Fruit fly (Drosophila melanogaster): ENCODE measurements around the gene BBS8.

BBS8 gene

DNA sequence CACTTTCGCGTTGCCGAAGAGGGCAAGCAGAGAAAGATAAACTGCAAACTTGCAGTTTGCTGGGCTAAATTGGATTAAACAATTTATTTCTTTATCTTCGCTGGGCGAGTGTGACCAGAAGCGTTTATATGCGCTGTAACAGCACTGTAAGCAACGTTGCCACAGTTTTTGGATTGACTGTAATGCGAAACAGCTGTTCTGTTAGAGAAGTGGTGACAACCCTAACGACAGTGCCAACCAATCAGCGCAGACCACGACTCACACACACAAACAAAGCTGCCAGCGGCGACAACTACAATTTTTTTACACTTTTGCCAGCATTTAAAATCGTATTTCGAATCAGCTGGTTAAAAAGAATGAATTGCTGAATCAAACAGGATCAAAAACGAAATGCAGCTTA, 30.2 kb downstream of the BBS8 start, which contains the start of the genes crq and shv (continued):
- peak; percentile 72 for TF ChIP-seq CG13287 (GFP tag; IDR thresholded peaks at IDR 0.05; ENCODE audit: partially characterized antibody)
- TF ChIP-seq ci (GFP tag; IDR thresholded peaks at IDR 0.05), result 0 out of 3 replicates have a peak, but pooled peaks have one; percentile 11
- no peak for TF ChIP-seq croc (GFP tag; conservative IDR thresholded peaks at IDR 0.05)
- peak; percentile 47 for TF ChIP-seq Dp (GFP tag; optimal IDR thresholded peaks at IDR 0.05)
- TF ChIP-seq HLH4C (GFP tag; IDR thresholded peaks at IDR 0.05; ENCODE audit: partially characterized antibody), result no peak
- TF ChIP-seq salm (tag; optimal IDR thresholded peaks at IDR 0.05), result no peak
- TF ChIP-seq CG10267 (tag; optimal IDR thresholded peaks at IDR 0.05), result peak; percentile 31
- no peak for TF ChIP-seq CG13624 (GFP tag; optimal IDR thresholded peaks at IDR 0.05)
- peak; percentile 89 to 99 for TF ChIP-seq crp (GFP tag; optimal IDR thresholded peaks at IDR 0.05)
- no peak for TF ChIP-seq ERR (GFP tag; optimal IDR thresholded peaks at IDR 0.05)
- TF ChIP-seq Antp (GFP tag; optimal IDR thresholded peaks at IDR 0.05), result no peak
- TF ChIP-seq nmo (GFP tag; optimal IDR thresholded peaks at IDR 0.05), result peak; percentile 8
- TF ChIP-seq Poxn (GFP tag; IDR thresholded peaks at IDR 0.05), result no peak
- no peak for TF ChIP-seq CG7357 (GFP tag; IDR thresholded peaks at IDR 0.05)
- TF ChIP-seq HLH3B (GFP tag; IDR thresholded peaks at IDR 0.05), result no peak
- TF ChIP-seq Sin3A (optimal IDR thresholded peaks at IDR 0.05), result peak; percentile 32
- no peak for TF ChIP-seq grau (tag; optimal IDR thresholded peaks at IDR 0.05)
- TF ChIP-seq fd96Cb (tag; optimal IDR thresholded peaks at IDR 0.05), result no peak
- peak; percentile 89 for TF ChIP-seq cg (GFP tag; optimal IDR thresholded peaks at IDR 0.05)
- TF ChIP-seq E2f2 (GFP tag; IDR thresholded peaks at IDR 0.05), result peak; percentile 37; the same call in 1 of the 2 replicates
- no peak for TF ChIP-seq lab (GFP tag; optimal IDR thresholded peaks at IDR 0.05)
- TF ChIP-seq Pdp1 (GFP tag; optimal IDR thresholded peaks at IDR 0.05), result no peak
- TF ChIP-seq CG12391 (tag; optimal IDR thresholded peaks at IDR 0.05), result no peak
- TF ChIP-seq zen2 (GFP tag; IDR thresholded peaks at IDR 0.05; ENCODE audit: partially characterized antibody), result peak; percentile 43; the same call in 2 of the 3 replicates
- peak; percentile 54 for TF ChIP-seq trem (tag; optimal IDR thresholded peaks at IDR 0.05)
- TF ChIP-seq Vsx1 (GFP tag; optimal IDR thresholded peaks at IDR 0.05), result no peak
- no peak for TF ChIP-seq yki (optimal IDR thresholded peaks at IDR 0.05)
- TF ChIP-seq NFAT (GFP tag; IDR thresholded peaks at IDR 0.05), result no peak
- no peak for TF ChIP-seq GATAe (GFP tag; conservative IDR thresholded peaks at IDR 0.05)
- peak; percentile 83 for TF ChIP-seq YL-1 (GFP tag; optimal IDR thresholded peaks at IDR 0.05)
- no peak for TF ChIP-seq ind (GFP tag; optimal IDR thresholded peaks at IDR 0.05)
- TF ChIP-seq CG7556 (GFP tag; optimal IDR thresholded peaks at IDR 0.05), result no peak
- TF ChIP-seq Jarid2 (GFP tag; optimal IDR thresholded peaks at IDR 0.05), result no peak
- TF ChIP-seq Sox102F (GFP tag; optimal IDR thresholded peaks at IDR 0.05), result no peak
- TF ChIP-seq CG2712 (tag; optimal IDR thresholded peaks at IDR 0.05), result peak; percentile 34
- TF ChIP-seq PHDP (tag; optimal IDR thresholded peaks at IDR 0.05), result no peak
- no peak for TF ChIP-seq CG2889 (GFP tag; IDR thresholded peaks at IDR 0.05)
- TF ChIP-seq unc-4 (GFP tag; IDR thresholded peaks at IDR 0.05; ENCODE audit: partially characterized antibody), result peak; percentile 42; the same call in 1 of the 2 replicates
- TF ChIP-seq CG15601 (tag; optimal IDR thresholded peaks at IDR 0.05), result peak; percentile 24
- peak; percentile 72 for TF ChIP-seq Med (GFP tag)
- TF ChIP-seq nerfin-1 (tag; optimal IDR thresholded peaks at IDR 0.05), result no peak
- no peak for TF ChIP-seq BtbVII (GFP tag; optimal IDR thresholded peaks at IDR 0.05)
- no peak for TF ChIP-seq oc (tag; optimal IDR thresholded peaks at IDR 0.05)
- TF ChIP-seq E2f1 (GFP tag; IDR thresholded peaks at IDR 0.05), result no peak
- TF ChIP-seq Camta (GFP tag; optimal IDR thresholded peaks at IDR 0.05), result no peak
- no peak for TF ChIP-seq CHES-1-like (GFP tag; optimal IDR thresholded peaks at IDR 0.05)
- TF ChIP-seq CG6654 (GFP tag; optimal IDR thresholded peaks at IDR 0.05), result no peak
- peak; percentile 52; the same call in 1 of the 2 replicates for TF ChIP-seq amos (GFP tag; IDR thresholded peaks at IDR 0.05; ENCODE audit: partially characterized antibody)
- TF ChIP-seq Blimp-1 (GFP tag; optimal IDR thresholded peaks at IDR 0.05), result no peak
- TF ChIP-seq CG17186 (GFP tag; optimal IDR thresholded peaks at IDR 0.05), result peak; percentile 99
